Fruit fly (Drosophila melanogaster): ENCODE measurements around the gene CG3008.

The CG3008 gene

dm6 chr2L:4916738-4917137, 33.6 kb downstream of the CG3008 start:
- TF ChIP-seq Hr83 (GFP tag; optimal IDR thresholded peaks at IDR 0.05; ENCODE audit: poor library complexity, severe bottlenecking) (no peak), CG32264 (GFP tag; optimal IDR thresholded peaks at IDR 0.05) (no peak), GATAd (GFP tag; optimal IDR thresholded peaks at IDR 0.05) (no peak), ey (GFP tag; optimal IDR thresholded peaks at IDR 0.05) (no peak), psq (GFP tag; optimal IDR thresholded peaks at IDR 0.05) (no peak), Sp1 (GFP tag; optimal IDR thresholded peaks at IDR 0.05) (no peak), CrebA (GFP tag; optimal IDR thresholded peaks at IDR 0.05; ENCODE audit: borderline replicate concordance) (no peak), dmrt93B (GFP tag; optimal IDR thresholded peaks at IDR 0.05) (no peak), dl (GFP tag; optimal IDR thresholded peaks at IDR 0.05; ENCODE audit: insufficient read depth in 1 of 2, partially characterized antibody in 2 of 2) (no peak), dsf (GFP tag; optimal IDR thresholded peaks at IDR 0.05; ENCODE audit: borderline replicate concordance) (no peak), jim (GFP tag; optimal IDR thresholded peaks at IDR 0.05) (no peak)

- TF ChIP-seq rgr (GFP tag; optimal IDR thresholded peaks at IDR 0.05) (no peak), dsf (GFP tag; optimal IDR thresholded peaks at IDR 0.05; ENCODE audit: borderline replicate concordance) (no peak), foxo (GFP tag; optimal IDR thresholded peaks at IDR 0.05) (no peak), HLH106 (tag; optimal IDR thresholded peaks at IDR 0.05) (no peak), Hr78 (GFP tag; optimal IDR thresholded peaks at IDR 0.05) (no peak), Vsx2 (GFP tag; optimal IDR thresholded peaks at IDR 0.05; ENCODE audit: partially characterized antibody) (no peak), usp (GFP tag; optimal IDR thresholded peaks at IDR 0.05) (no peak), woc (GFP tag; optimal IDR thresholded peaks at IDR 0.05) (no peak), GATAd (GFP tag; optimal IDR thresholded peaks at IDR 0.05) (no peak), brk (GFP tag; optimal IDR thresholded peaks at IDR 0.05) (no peak), fru (GFP tag; optimal IDR thresholded peaks at IDR 0.05) (no peak), lola (GFP tag; optimal IDR thresholded peaks at IDR 0.05) (no peak)
Measured at dm6 chr2L:4928340-4928739, 45.2 kb downstream of the CG3008 start.

dm6 chr2L:4930541-4930940, 47.4 kb downstream of the CG3008 start:
- TF ChIP-seq Sp1 (GFP tag; optimal IDR thresholded peaks at IDR 0.05) = no peak
- no peak for TF ChIP-seq Hr83 (GFP tag; optimal IDR thresholded peaks at IDR 0.05; ENCODE audit: poor library complexity, severe bottlenecking)
- TF ChIP-seq pan (optimal IDR thresholded peaks at IDR 0.05) = no peak
- TF ChIP-seq Hr78 (GFP tag; optimal IDR thresholded peaks at IDR 0.05) = no peak
- no peak for TF ChIP-seq brk (GFP tag; optimal IDR thresholded peaks at IDR 0.05)
- no peak for TF ChIP-seq CrebA (GFP tag; optimal IDR thresholded peaks at IDR 0.05; ENCODE audit: borderline replicate concordance)
- TF ChIP-seq Abd-B (GFP tag; optimal IDR thresholded peaks at IDR 0.05) = no peak
- no peak for TF ChIP-seq GATAd (GFP tag; optimal IDR thresholded peaks at IDR 0.05)
- TF ChIP-seq OdsH (GFP tag; optimal IDR thresholded peaks at IDR 0.05) = no peak
- no peak for TF ChIP-seq usp (GFP tag; optimal IDR thresholded peaks at IDR 0.05)
- no peak for TF ChIP-seq fru (GFP tag; optimal IDR thresholded peaks at IDR 0.05)
- TF ChIP-seq h (GFP tag; optimal IDR thresholded peaks at IDR 0.05) = no peak
- TF ChIP-seq Mio (GFP tag; optimal IDR thresholded peaks at IDR 0.05) = no peak
- TF ChIP-seq Hnf4 (GFP tag; optimal IDR thresholded peaks at IDR 0.05) = no peak
- no peak for TF ChIP-seq Jra (GFP tag; optimal IDR thresholded peaks at IDR 0.05)
- TF ChIP-seq tai (GFP tag; optimal IDR thresholded peaks at IDR 0.05) = no peak
- no peak for TF ChIP-seq HLH106 (tag; optimal IDR thresholded peaks at IDR 0.05)
- no peak for TF ChIP-seq sage (GFP tag; optimal IDR thresholded peaks at IDR 0.05)

- no peak for TF ChIP-seq tai (GFP tag; optimal IDR thresholded peaks at IDR 0.05)
- TF ChIP-seq pan (optimal IDR thresholded peaks at IDR 0.05) = no peak
- TF ChIP-seq rgr (GFP tag; optimal IDR thresholded peaks at IDR 0.05) = no peak
- TF ChIP-seq Hr83 (GFP tag; optimal IDR thresholded peaks at IDR 0.05; ENCODE audit: poor library complexity, severe bottlenecking) = no peak
- no peak for TF ChIP-seq foxo (GFP tag; optimal IDR thresholded peaks at IDR 0.05)
- TF ChIP-seq Abd-B (GFP tag; optimal IDR thresholded peaks at IDR 0.05) = no peak
Measured at dm6 chr2L:4932284-4932683, 49.2 kb downstream of the CG3008 start, which contains the start of gene hoe1. Gene hoe1, minus strand, starts transcription at chr2L:4932384.

Measured in whole organism, wandering third instar larva.